Worm (Caenorhabditis elegans): ENCODE data around the gene M02D8.5.

ce11 chrX:8789014-8789506 lies 27.7 kb upstream of the M02D8.5 start, which contains the start of gene unc-27:
- TF ChIP-seq T07F8.4 (tag; optimal IDR thresholded peaks at IDR 0.05) (no peak), atf-7 (tag; optimal IDR thresholded peaks at IDR 0.05) (no peak), Y53G8AR.9 (GFP tag; conservative IDR thresholded peaks at IDR 0.05) (no peak), C17E4.6 (GFP tag; IDR thresholded peaks at IDR 0.05) (no peak), F57C9.4 (tag; optimal IDR thresholded peaks at IDR 0.05) (no peak), nfyb-1 (GFP tag; IDR thresholded peaks at IDR 0.05) (no peak), sea-2 (GFP tag; IDR thresholded peaks at IDR 0.05) (no peak), Y67H2A.10 (GFP tag; conservative IDR thresholded peaks at IDR 0.05) (no peak)
